Worm (Caenorhabditis elegans): ENCODE data around the gene B0035.18.
A peak's percentile ranks its signal among the peaks of the same experiment; 100 is the strongest.

ce11 chrIV:11314885-11315284 lies 5.2 kb upstream of the B0035.18 start, which contains the start of the genes B0035.3, B0035.22 and pfd-4:
- TF ChIP-seq nhr-23 (tag; optimal IDR thresholded peaks at IDR 0.05): peak; percentile 63
- TF ChIP-seq ceh-9 (tag; optimal IDR thresholded peaks at IDR 0.05): no peak
- no peak for TF ChIP-seq R02D3.7 (tag; optimal IDR thresholded peaks at IDR 0.05)
- TF ChIP-seq daf-12 (tag; optimal IDR thresholded peaks at IDR 0.05): no peak
- TF ChIP-seq ztf-11 (tag; optimal IDR thresholded peaks at IDR 0.05): no peak
- no peak for TF ChIP-seq ceh-82 (tag; optimal IDR thresholded peaks at IDR 0.05)
- no peak for TF ChIP-seq aly-2 (tag; optimal IDR thresholded peaks at IDR 0.05)
- no peak for TF ChIP-seq ama-1 (optimal IDR thresholded peaks at IDR 0.05)
- no peak for TF ChIP-seq nhr-28 (tag; optimal IDR thresholded peaks at IDR 0.05)

All from whole organism, L3 larva.